Worm (Caenorhabditis elegans): ENCODE results near the gene cbd-1.

The cbd-1 gene

ce11 chrIV:11337021-11337420, 35.8 kb upstream of the cbd-1 start, which contains the start of gene F54E12.2 (continued):
- TF ChIP-seq akir-1 (GFP tag; optimal IDR thresholded peaks at IDR 0.05) (no peak), dpff-1 (tag; optimal IDR thresholded peaks at IDR 0.05) (no peak), let-607 (tag; optimal IDR thresholded peaks at IDR 0.05) (no peak), die-1 (tag; optimal IDR thresholded peaks at IDR 0.05) (no peak), hsf-1 (GFP tag; IDR thresholded peaks at IDR 0.05) (peak; percentile 91), aptf-2 (GFP tag; conservative IDR thresholded peaks at IDR 0.05) (0 out of 2 replicates have a peak, but pooled peaks have one; percentile 48), T07F8.4 (tag; optimal IDR thresholded peaks at IDR 0.05) (no peak), bed-1 (GFP tag; IDR thresholded peaks at IDR 0.05) (no peak), ZK185.1 (tag; optimal IDR thresholded peaks at IDR 0.05; ENCODE audit: poor library complexity, severe bottlenecking) (no peak), lin-40 (tag; optimal IDR thresholded peaks at IDR 0.05) (no peak), lir-1 (GFP tag; conservative IDR thresholded peaks at IDR 0.05) (no peak; the same call in 1 of the 2 replicates), F49E8.2 (tag; optimal IDR thresholded peaks at IDR 0.05; ENCODE audit: insufficient read depth) (peak; percentile 65), nhr-80 (tag; optimal IDR thresholded peaks at IDR 0.05) (no peak), ceh-100 (GFP tag; IDR thresholded peaks at IDR 0.05) (peak; percentile 45; the same call in 1 of the 2 replicates), lin-54 (GFP tag; optimal IDR thresholded peaks at IDR 0.05) (peak; percentile 82)

DNA sequence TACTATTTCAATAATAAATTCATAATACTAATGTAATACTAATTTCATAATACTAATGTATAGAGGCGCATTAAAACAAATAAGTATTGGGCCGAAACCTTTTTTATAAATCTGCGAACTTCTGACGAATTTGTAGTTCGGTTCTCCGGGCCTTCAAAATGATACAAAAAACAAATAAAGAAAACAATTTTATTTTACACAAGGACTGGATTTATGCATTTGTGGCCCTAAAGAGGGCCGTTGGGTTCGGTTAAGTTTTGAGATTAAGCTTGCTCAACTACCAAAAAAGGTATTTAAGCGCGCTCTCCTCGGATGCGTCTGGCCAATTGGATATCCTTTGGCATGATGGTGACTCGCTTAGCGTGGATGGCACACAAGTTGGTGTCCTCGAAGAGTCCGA, 35.2 kb upstream of the cbd-1 start:
- TF ChIP-seq rcor-1 (GFP tag; IDR thresholded peaks at IDR 0.05), result peak; percentile 55
- TF ChIP-seq ztf-25 (GFP tag; IDR thresholded peaks at IDR 0.05), result 0 out of 2 replicates have a peak, but pooled peaks have one; percentile 23
- TF ChIP-seq dox-1 (GFP tag; IDR thresholded peaks at IDR 0.05), result peak; percentile 63
- peak; percentile 70 for TF ChIP-seq madf-6 (GFP tag; IDR thresholded peaks at IDR 0.05)
- peak; percentile 74; the same call in 1 of the 2 replicates for TF ChIP-seq Y95B8A.8 (GFP tag; IDR thresholded peaks at IDR 0.05)
- TF ChIP-seq madf-3 (GFP tag; IDR thresholded peaks at IDR 0.05), result 0 out of 2 replicates have a peak, but pooled peaks have one; percentile 16
- TF ChIP-seq lin-26 (GFP tag; IDR thresholded peaks at IDR 0.05), result peak; percentile 85
- peak; percentile 22; the same call in 1 of the 2 replicates for TF ChIP-seq ceh-100 (GFP tag; IDR thresholded peaks at IDR 0.05)
- TF ChIP-seq attf-6 (GFP tag; IDR thresholded peaks at IDR 0.05), result peak; percentile 83
- TF ChIP-seq egl-44 (GFP tag; IDR thresholded peaks at IDR 0.05), result peak; percentile 82
- peak; percentile 66 for TF ChIP-seq Y53G8AR.9 (GFP tag; conservative IDR thresholded peaks at IDR 0.05)
- TF ChIP-seq hmg-1.2 (GFP tag; IDR thresholded peaks at IDR 0.05), result peak; percentile 36; the same call in 1 of the 2 replicates
- peak; percentile 82 for TF ChIP-seq ekl-4 (GFP tag; IDR thresholded peaks at IDR 0.05)
- TF ChIP-seq F33H1.4 (GFP tag; IDR thresholded peaks at IDR 0.05), result peak; percentile 32; the same call in 1 of the 2 replicates
- peak; percentile 63 for TF ChIP-seq hsf-1 (GFP tag; IDR thresholded peaks at IDR 0.05)
- TF ChIP-seq F39B2.1 (GFP tag; IDR thresholded peaks at IDR 0.05), result peak; percentile 90

ce11 chrIV:11340735-11341443, 31.9 kb upstream of the cbd-1 start:
- no peak for TF ChIP-seq F22D6.2 (tag; optimal IDR thresholded peaks at IDR 0.05)
- no peak for TF ChIP-seq mel-28 (tag; optimal IDR thresholded peaks at IDR 0.05; ENCODE audit: borderline replicate concordance)
- peak; percentile 82; the same call in 1 of the 2 replicates for TF ChIP-seq Y95B8A.8 (GFP tag; IDR thresholded peaks at IDR 0.05)
- no peak for TF ChIP-seq nhr-27 (tag; optimal IDR thresholded peaks at IDR 0.05)
- no peak for TF ChIP-seq C17E4.6 (GFP tag; IDR thresholded peaks at IDR 0.05)
- peak; percentile 65 for TF ChIP-seq snpc-1.3 (tag; optimal IDR thresholded peaks at IDR 0.05; ENCODE audit: insufficient read depth)
- TF ChIP-seq lir-1 (GFP tag; conservative IDR thresholded peaks at IDR 0.05), result no peak
- no peak for TF ChIP-seq aptf-2 (GFP tag; conservative IDR thresholded peaks at IDR 0.05)
- TF ChIP-seq T07F8.4 (tag; optimal IDR thresholded peaks at IDR 0.05), result no peak
- TF ChIP-seq nhr-179 (tag; optimal IDR thresholded peaks at IDR 0.05), result no peak
- TF ChIP-seq K11D2.4 (GFP tag; IDR thresholded peaks at IDR 0.05), result no peak
- TF ChIP-seq tbx-9 (tag; optimal IDR thresholded peaks at IDR 0.05; ENCODE audit: borderline replicate concordance), result no peak
- TF ChIP-seq tbp1 (GFP tag; optimal IDR thresholded peaks at IDR 0.05), result peak; percentile 7
- no peak for TF ChIP-seq hlh-26 (GFP tag; conservative IDR thresholded peaks at IDR 0.05)
- TF ChIP-seq nhr-120 (GFP tag; IDR thresholded peaks at IDR 0.05), result no peak
- TF ChIP-seq ztf-18 (tag; optimal IDR thresholded peaks at IDR 0.05), result no peak
- TF ChIP-seq K12H6.12 (tag; optimal IDR thresholded peaks at IDR 0.05), result no peak
- no peak for TF ChIP-seq mxl-1 (tag; optimal IDR thresholded peaks at IDR 0.05)
- TF ChIP-seq let-607 (tag; optimal IDR thresholded peaks at IDR 0.05), result no peak
- no peak for TF ChIP-seq egl-18 (GFP tag; IDR thresholded peaks at IDR 0.05)
